Worm (Caenorhabditis elegans): ENCODE data around the gene C56E6.4.

DNA sequence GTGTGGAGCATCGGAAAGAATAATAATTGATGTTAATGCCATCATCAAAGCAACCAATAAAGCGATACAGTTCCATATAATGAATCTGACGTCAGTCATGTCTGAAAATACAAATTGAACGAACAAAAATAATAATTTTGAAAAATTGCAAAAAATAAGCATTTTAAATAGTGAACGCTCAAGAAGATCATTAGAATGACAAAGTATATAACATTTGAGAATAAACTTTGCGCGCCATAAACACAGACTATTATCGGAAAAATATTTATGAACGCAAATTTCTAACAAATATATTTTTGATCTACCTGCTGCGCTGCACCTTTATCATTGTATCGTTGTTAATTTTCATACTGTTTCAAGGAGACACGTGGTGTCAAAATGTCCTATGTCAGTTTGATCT lies 27.1 kb downstream of the C56E6.4 start, which contains the start of gene R05G9.3:
- TF ChIP-seq dao-5 (tag; optimal IDR thresholded peaks at IDR 0.05) (no peak), W03F9.2 (tag; optimal IDR thresholded peaks at IDR 0.05) (no peak)
